Worm (Caenorhabditis elegans): ENCODE results near the gene unc-64.

- TF ChIP-seq dsc-1 (tag; optimal IDR thresholded peaks at IDR 0.05) (peak; percentile 42), tbx-2 (tag; optimal IDR thresholded peaks at IDR 0.05) (peak; percentile 35)
Observed at ce11 chrIII:13307107-13307506, 30.0 kb downstream of the unc-64 start, which contains the start of the genes klp-19 and slc-36.1.
